Fruit fly (Drosophila melanogaster): ENCODE data around the gene CG46426.

Gene CG46426

dm6 chr2L:11812781-11813664, 29.6 kb upstream of the CG46426 start:
- TF ChIP-seq Rel (GFP tag; optimal IDR thresholded peaks at IDR 0.05), result no peak
- TF ChIP-seq Rel (tag; optimal IDR thresholded peaks at IDR 0.05), result peak; percentile 59
- TF ChIP-seq Dif (GFP tag; optimal IDR thresholded peaks at IDR 0.05; ENCODE audit: partially characterized antibody), result no peak
- peak; percentile 0 for TF ChIP-seq fru (GFP tag; optimal IDR thresholded peaks at IDR 0.05)

- no peak for TF ChIP-seq OdsH (GFP tag; optimal IDR thresholded peaks at IDR 0.05)
- no peak for TF ChIP-seq Myc (optimal IDR thresholded peaks at IDR 0.05)
- TF ChIP-seq ey (GFP tag; optimal IDR thresholded peaks at IDR 0.05), result no peak
- no peak for TF ChIP-seq rgr (GFP tag; optimal IDR thresholded peaks at IDR 0.05)
- no peak for TF ChIP-seq jim (GFP tag; optimal IDR thresholded peaks at IDR 0.05)
- TF ChIP-seq Sp1 (GFP tag; optimal IDR thresholded peaks at IDR 0.05), result peak; percentile 3
- TF ChIP-seq Jra (GFP tag; optimal IDR thresholded peaks at IDR 0.05), result no peak
- no peak for TF ChIP-seq h (GFP tag; optimal IDR thresholded peaks at IDR 0.05)
- TF ChIP-seq dsf (GFP tag; optimal IDR thresholded peaks at IDR 0.05; ENCODE audit: borderline replicate concordance), result no peak
- TF ChIP-seq Rel (GFP tag; optimal IDR thresholded peaks at IDR 0.05), result no peak
- TF ChIP-seq Rel (tag; optimal IDR thresholded peaks at IDR 0.05), result no peak
- no peak for TF ChIP-seq Hnf4 (GFP tag; optimal IDR thresholded peaks at IDR 0.05)
- TF ChIP-seq foxo (GFP tag; optimal IDR thresholded peaks at IDR 0.05), result peak in 1 of 2 experiments; percentile 11
- no peak for TF ChIP-seq fru (GFP tag; optimal IDR thresholded peaks at IDR 0.05)
- TF ChIP-seq HLH106 (tag; optimal IDR thresholded peaks at IDR 0.05), result peak; percentile 5
- peak; percentile 63 for TF ChIP-seq brk (GFP tag; optimal IDR thresholded peaks at IDR 0.05)
- TF ChIP-seq Mio (GFP tag; optimal IDR thresholded peaks at IDR 0.05), result no peak
- no peak for TF ChIP-seq Dfd (GFP tag; optimal IDR thresholded peaks at IDR 0.05)
Observed at dm6 chr2L:11813665-11814087, 29.0 kb upstream of the CG46426 start, which contains the start of gene CycY. Gene CycY, minus strand, starts transcription at chr2L:11813780.

- TF ChIP-seq br (GFP tag; optimal IDR thresholded peaks at IDR 0.05) (peak; percentile 13), rgr (GFP tag; optimal IDR thresholded peaks at IDR 0.05) (peak; percentile 44), h (GFP tag; optimal IDR thresholded peaks at IDR 0.05) (peak; percentile 41), tai (GFP tag; optimal IDR thresholded peaks at IDR 0.05) (no peak), GATAd (GFP tag; optimal IDR thresholded peaks at IDR 0.05) (no peak), CG9705 (GFP tag; optimal IDR thresholded peaks at IDR 0.05) (peak; percentile 53), HLH106 (tag; optimal IDR thresholded peaks at IDR 0.05) (peak; percentile 34), brk (GFP tag; optimal IDR thresholded peaks at IDR 0.05) (no peak), dmrt93B (GFP tag; optimal IDR thresholded peaks at IDR 0.05) (peak; percentile 54), sv (GFP tag; optimal IDR thresholded peaks at IDR 0.05) (peak; percentile 62), Hr83 (GFP tag; optimal IDR thresholded peaks at IDR 0.05; ENCODE audit: poor library complexity, severe bottlenecking) (peak; percentile 4)
Observed at dm6 chr2L:11816376-11816775, 26.3 kb upstream of the CG46426 start.

- TF ChIP-seq GATAd (GFP tag; optimal IDR thresholded peaks at IDR 0.05) (no peak), woc (GFP tag; optimal IDR thresholded peaks at IDR 0.05) (no peak), brk (GFP tag; optimal IDR thresholded peaks at IDR 0.05) (no peak), Mio (GFP tag; optimal IDR thresholded peaks at IDR 0.05) (no peak), usp (GFP tag; optimal IDR thresholded peaks at IDR 0.05) (no peak), Myc (optimal IDR thresholded peaks at IDR 0.05) (no peak), OdsH (GFP tag; optimal IDR thresholded peaks at IDR 0.05) (no peak), ey (GFP tag; optimal IDR thresholded peaks at IDR 0.05) (no peak), Rel (GFP tag; optimal IDR thresholded peaks at IDR 0.05) (no peak), Rel (tag; optimal IDR thresholded peaks at IDR 0.05) (no peak), CG9705 (GFP tag; optimal IDR thresholded peaks at IDR 0.05) (no peak), dl (GFP tag; optimal IDR thresholded peaks at IDR 0.05; ENCODE audit: insufficient read depth in 1 of 2, partially characterized antibody in 2 of 2) (no peak), foxo (GFP tag; optimal IDR thresholded peaks at IDR 0.05) (no peak), Jra (GFP tag; optimal IDR thresholded peaks at IDR 0.05) (no peak), Dfd (GFP tag; optimal IDR thresholded peaks at IDR 0.05) (no peak), dsf (GFP tag; optimal IDR thresholded peaks at IDR 0.05; ENCODE audit: borderline replicate concordance) (no peak), psq (GFP tag; optimal IDR thresholded peaks at IDR 0.05) (no peak), sage (GFP tag; optimal IDR thresholded peaks at IDR 0.05) (no peak), pan (optimal IDR thresholded peaks at IDR 0.05) (no peak), jim (GFP tag; optimal IDR thresholded peaks at IDR 0.05) (no peak)
Observed at dm6 chr2L:11823470-11824162, 19.0 kb upstream of the CG46426 start.

Data from whole organism, wandering third instar larva.